Worm (Caenorhabditis elegans) whole organism, young adult: ENCODE results near the gene gbas-1.

Source experiments
- C06A6.2 ChIP-seq: fragments of 200-800 bp; sonication (Bioruptor generic); conservative IDR thresholded peaks from 2 replicates; pipeline ENCODE4 v1.3.6; 2022; ENCODE audit warnings: missing genetic modification characterization, missing compliant biosample characterization
- F22D6.2 ChIP-seq: sonication (generic microtip); optimal IDR thresholded peaks from 2 replicates; lab custom pipeline; 2016; ENCODE audit warnings: mild to moderate bottlenecking, missing genetic modification characterization, missing compliant biosample characterization
- F52B5.7 ChIP-seq: sonication (generic microtip); optimal IDR thresholded peaks from 2 replicates; lab custom pipeline; 2016; ENCODE audit warnings: mild to moderate bottlenecking, missing genetic modification characterization, missing compliant biosample characterization
- atf-7 ChIP-seq: sonication (generic microtip); optimal IDR thresholded peaks from 2 replicates; lab custom pipeline; 2017; ENCODE audit warnings: mild to moderate bottlenecking, missing genetic modification characterization, missing compliant biosample characterization
- athp-1 ChIP-seq: sonication (generic microtip); optimal IDR thresholded peaks from 2 replicates; lab custom pipeline; 2017; ENCODE audit warnings: mild to moderate bottlenecking, missing genetic modification characterization, missing compliant biosample characterization
- ceh-27 ChIP-seq: fragments of 200-800 bp; sonication (Bioruptor generic); optimal IDR thresholded peaks from 2 replicates; lab custom pipeline; 2018; ENCODE audit warnings: mild to moderate bottlenecking, missing genetic modification characterization, moderate library complexity, missing compliant biosample characterization
- ceh-40 ChIP-seq: fragments of 200-800 bp; sonication (Bioruptor generic); IDR thresholded peaks from 2 replicates; pipeline ENCODE4 v1.3.6; 2022; ENCODE audit warnings: missing genetic modification characterization, missing compliant biosample characterization
- ekl-4 ChIP-seq: fragments of 200-800 bp; sonication (Bioruptor generic); IDR thresholded peaks from 2 replicates; pipeline ENCODE4 v1.3.6; 2022; ENCODE audit warnings: missing genetic modification reagents, missing genetic modification characterization, missing compliant biosample characterization
- let-607 ChIP-seq, 2 experiments: fragments of 200-800 bp in 1 of 2; sonication (Bioruptor generic) in 1 of 2; sonication (generic microtip) in 1 of 2; optimal IDR thresholded peaks; 2 replicates each; lab custom pipeline; 2016 to 2018; ENCODE audit warnings: mild to moderate bottlenecking in 2 of 2, missing compliant biosample characterization in 2 of 2, missing genetic modification characterization in 2 of 2, moderate library complexity in 2 of 2, missing genotype in 1 of 2
- mxl-1 ChIP-seq: sonication (generic microtip); optimal IDR thresholded peaks from 2 replicates; lab custom pipeline; 2016; ENCODE audit warnings: missing genetic modification characterization, missing compliant biosample characterization
- pbrm-1 ChIP-seq: fragments of 200-800 bp; sonication (Bioruptor generic); IDR thresholded peaks from 2 replicates; pipeline ENCODE4 v1.3.6; 2022; ENCODE audit warnings: missing genetic modification reagents, missing genetic modification characterization, missing compliant biosample characterization
- snpc-3.4 ChIP-seq: sonication (generic microtip); optimal IDR thresholded peaks from 2 replicates; lab custom pipeline; 2017; ENCODE audit warnings: missing genetic modification characterization, mild to moderate bottlenecking, missing compliant biosample characterization, antibody characterized with exemption, moderate library complexity, missing genotype, missing genetic modification reagents
- sptf-2 ChIP-seq: fragments of 200-800 bp; sonication (Bioruptor generic); optimal IDR thresholded peaks from 2 replicates; lab custom pipeline; 2018; ENCODE audit warnings: mild to moderate bottlenecking, missing genetic modification characterization, missing compliant biosample characterization
- unc-62 ChIP-seq: fragments of 150-350 bp; optimal IDR thresholded peaks from 2 replicates; lab custom pipeline; 2014; ENCODE audit warnings: missing biosample characterization, missing genetic modification reagents, missing genetic modification characterization

ce11 chrII:2488386-2488785, 16.3 kb upstream of the gbas-1 start, which contains the start of gene F53G2.1:
- TF ChIP-seq let-607 (tag; optimal IDR thresholded peaks at IDR 0.05; lab: Kevin White, UChicago) (no peak), atf-7 (tag; lab: Kevin White, UChicago) (no peak), snpc-3.4 (tag; lab: Kevin White, UChicago) (no peak), pbrm-1 (GFP tag; lab: Robert Waterston, UW) (no peak), F52B5.7 (tag; lab: Kevin White, UChicago) (no peak), C06A6.2 (GFP tag; lab: Robert Waterston, UW) (no peak), unc-62 (GFP tag; lab: Kevin White, UChicago) (no peak), ceh-27 (GFP tag; lab: Kevin White, UChicago) (no peak), ekl-4 (GFP tag; lab: Robert Waterston, UW) (no peak), athp-1 (tag; lab: Kevin White, UChicago) (no peak), ceh-40 (GFP tag; lab: Robert Waterston, UW) (no peak), mxl-1 (tag; lab: Kevin White, UChicago) (no peak), sptf-2 (GFP tag; lab: Kevin White, UChicago) (no peak), F22D6.2 (tag; lab: Kevin White, UChicago) (no peak)
